Worm (Caenorhabditis elegans) whole organism, L2 larva: ENCODE measurements around the gene F29B9.8.

Experiments
- C34F6.9 ChIP-seq: fragments of 150-350 bp; optimal IDR thresholded peaks from 2 replicates; lab custom pipeline; 2014; ENCODE audit warnings: missing biosample characterization, missing genetic modification characterization
- F13H6.1 ChIP-seq: sonication (generic microtip); optimal IDR thresholded peaks from 2 replicates; lab custom pipeline; 2016; ENCODE audit warnings: missing genetic modification characterization, missing compliant biosample characterization
- R02D3.7 ChIP-seq: fragments of 150-350 bp; optimal IDR thresholded peaks from 2 replicates; lab custom pipeline; 2014; ENCODE audit warnings: missing biosample characterization, missing genetic modification characterization
- ZK546.5 ChIP-seq: sonication (generic microtip); optimal IDR thresholded peaks from 2 replicates; lab custom pipeline; 2017; ENCODE audit warnings: missing biosample characterization, missing genetic modification characterization
- alr-1 ChIP-seq: fragments of 150-350 bp; optimal IDR thresholded peaks from 2 replicates; lab custom pipeline; 2014; ENCODE audit warnings: missing biosample characterization, missing genetic modification characterization
- ama-1 ChIP-seq: fragments of 150-350 bp; optimal IDR thresholded peaks from 2 replicates; lab custom pipeline; 2018; ENCODE audit warnings: inconsistent platforms
- blmp-1 ChIP-seq: sonication (generic microtip); optimal IDR thresholded peaks from 2 replicates; lab custom pipeline; 2017; ENCODE audit warnings: missing genetic modification characterization, mild to moderate bottlenecking, missing compliant biosample characterization, antibody characterized with exemption, moderate library complexity; ENCODE audit not compliant: insufficient read depth
- ceh-16 ChIP-seq: fragments of 150-350 bp; optimal IDR thresholded peaks from 2 replicates; lab custom pipeline; 2014; ENCODE audit warnings: missing biosample characterization, missing genetic modification characterization
- ceh-82 ChIP-seq: fragments of 150-350 bp; optimal IDR thresholded peaks from 2 replicates; lab custom pipeline; 2014; ENCODE audit warnings: missing biosample characterization, missing genetic modification characterization
- dmd-4 ChIP-seq: sonication (generic microtip); optimal IDR thresholded peaks from 2 replicates; lab custom pipeline; 2017; ENCODE audit warnings: missing biosample characterization, missing genetic modification characterization
- egl-27 ChIP-seq: sonication (generic microtip); optimal IDR thresholded peaks from 3 replicates; lab custom pipeline; 2017; ENCODE audit warnings: missing biosample characterization, missing genetic modification reagents, missing genetic modification characterization
- elt-1 ChIP-seq: fragments of 150-350 bp; optimal IDR thresholded peaks from 2 replicates; lab custom pipeline; 2014; ENCODE audit warnings: missing biosample characterization, missing genetic modification characterization
- fos-1 ChIP-seq: fragments of 150-350 bp; optimal IDR thresholded peaks from 2 replicates; lab custom pipeline; 2014; ENCODE audit warnings: missing biosample characterization, missing genetic modification characterization
- lin-11 ChIP-seq: fragments of 150-350 bp; sonication (generic microtip); optimal IDR thresholded peaks from 2 replicates; lab custom pipeline; 2014; ENCODE audit warnings: missing biosample characterization, missing genetic modification characterization, inconsistent platforms, mixed read lengths
- lin-13 ChIP-seq: fragments of 150-350 bp; optimal IDR thresholded peaks from 2 replicates; lab custom pipeline; 2014; ENCODE audit warnings: missing biosample characterization, missing genetic modification reagents, missing genetic modification characterization
- lin-39 ChIP-seq: fragments of 150-350 bp; optimal IDR thresholded peaks from 2 replicates; lab custom pipeline; 2014; ENCODE audit warnings: missing biosample characterization, missing genetic modification reagents, missing genetic modification characterization
- lsy-2 ChIP-seq, 2 experiments: fragments of 150-350 bp in 1 of 2; sonication (generic microtip) in 1 of 2; optimal IDR thresholded peaks; 2 replicates each; lab custom pipeline; 2014 to 2017; ENCODE audit warnings: missing biosample characterization in 2 of 2, missing genetic modification characterization in 2 of 2
- mab-5 ChIP-seq: fragments of 150-350 bp; optimal IDR thresholded peaks from 2 replicates; lab custom pipeline; 2014; ENCODE audit warnings: missing biosample characterization, missing genetic modification characterization
- mbf-1 ChIP-seq: sonication (generic microtip); optimal IDR thresholded peaks from 2 replicates; lab custom pipeline; 2017; ENCODE audit warnings: missing biosample characterization, missing genetic modification characterization
- mdl-1 ChIP-seq, 2 experiments: fragments of 150-350 bp in 1 of 2; sonication (generic microtip) in 1 of 2; optimal IDR thresholded peaks; 2 replicates each; lab custom pipeline; 2017; ENCODE audit warnings: missing biosample characterization in 2 of 2, missing genetic modification characterization in 2 of 2
- nhr-10 ChIP-seq: sonication (generic microtip); optimal IDR thresholded peaks from 2 replicates; lab custom pipeline; 2017; ENCODE audit warnings: missing biosample characterization, missing genetic modification characterization
- nhr-11 ChIP-seq: fragments of 150-350 bp; optimal IDR thresholded peaks from 2 replicates; lab custom pipeline; 2014; ENCODE audit warnings: missing biosample characterization, missing genetic modification characterization
- nhr-12 ChIP-seq: fragments of 150-350 bp; optimal IDR thresholded peaks from 2 replicates; lab custom pipeline; 2014; ENCODE audit warnings: missing biosample characterization, missing genetic modification characterization
- nhr-129 ChIP-seq: fragments of 150-350 bp; optimal IDR thresholded peaks from 2 replicates; lab custom pipeline; 2014; ENCODE audit warnings: missing biosample characterization, missing genetic modification characterization
- nhr-21 ChIP-seq: fragments of 150-350 bp; optimal IDR thresholded peaks from 2 replicates; lab custom pipeline; 2014; ENCODE audit warnings: missing biosample characterization, missing genetic modification characterization
- nhr-23 ChIP-seq: fragments of 150-350 bp; optimal IDR thresholded peaks from 2 replicates; lab custom pipeline; 2014; ENCODE audit warnings: missing biosample characterization, missing genetic modification reagents, missing genetic modification characterization
- nhr-77 ChIP-seq: fragments of 150-350 bp; optimal IDR thresholded peaks from 2 replicates; lab custom pipeline; 2014; ENCODE audit warnings: missing biosample characterization, missing genetic modification characterization
- peb-1 ChIP-seq: fragments of 150-350 bp; optimal IDR thresholded peaks from 2 replicates; lab custom pipeline; 2014; ENCODE audit warnings: missing biosample characterization, missing genetic modification characterization
- sem-4 ChIP-seq: fragments of 150-350 bp; optimal IDR thresholded peaks from 2 replicates; lab custom pipeline; 2014; ENCODE audit warnings: missing biosample characterization, missing genetic modification reagents, missing genetic modification characterization
- skn-1 ChIP-seq: sonication (generic microtip); optimal IDR thresholded peaks from 2 replicates; lab custom pipeline; 2017; ENCODE audit warnings: missing biosample characterization, missing genetic modification characterization
- sma-3 ChIP-seq: sonication (generic microtip); optimal IDR thresholded peaks from 2 replicates; lab custom pipeline; 2016; ENCODE audit warnings: missing genetic modification reagents, missing genetic modification characterization, missing compliant biosample characterization
- sma-9 ChIP-seq, 2 experiments: fragments of 150-350 bp in 1 of 2; sonication (generic microtip) in 1 of 2; optimal IDR thresholded peaks; 2 replicates each; lab custom pipeline; 2014 to 2016; ENCODE audit warnings: missing genetic modification characterization in 2 of 2, mild to moderate bottlenecking in 1 of 2, missing biosample characterization in 1 of 2, missing compliant biosample characterization in 1 of 2, missing genetic modification reagents in 1 of 2, moderate library complexity in 1 of 2
- snpc-4 ChIP-seq: fragments of 150-350 bp; optimal IDR thresholded peaks from 2 replicates; lab custom pipeline; 2014; ENCODE audit warnings: missing biosample characterization, missing genetic modification characterization
- unc-39 ChIP-seq: fragments of 150-350 bp; optimal IDR thresholded peaks from 2 replicates; lab custom pipeline; 2014; ENCODE audit warnings: missing biosample characterization, missing genetic modification characterization
- unc-62 ChIP-seq: fragments of 150-350 bp; optimal IDR thresholded peaks from 2 replicates; lab custom pipeline; 2014; ENCODE audit warnings: missing biosample characterization, missing genetic modification reagents, missing genetic modification characterization
- ztf-1 ChIP-seq: fragments of 200-800 bp; sonication (Bioruptor generic); conservative IDR thresholded peaks from 2 replicates; pipeline ENCODE4 v1.3.6; 2022; ENCODE audit warnings: missing genetic modification characterization, missing compliant biosample characterization
- ztf-11 ChIP-seq: sonication (generic microtip); optimal IDR thresholded peaks from 2 replicates; lab custom pipeline; 2017; ENCODE audit warnings: missing biosample characterization, missing genetic modification characterization
- ztf-4 ChIP-seq: fragments of 150-350 bp; optimal IDR thresholded peaks from 2 replicates; lab custom pipeline; 2014; ENCODE audit warnings: missing biosample characterization, missing genetic modification characterization

F29B9.8 gene

DNA sequence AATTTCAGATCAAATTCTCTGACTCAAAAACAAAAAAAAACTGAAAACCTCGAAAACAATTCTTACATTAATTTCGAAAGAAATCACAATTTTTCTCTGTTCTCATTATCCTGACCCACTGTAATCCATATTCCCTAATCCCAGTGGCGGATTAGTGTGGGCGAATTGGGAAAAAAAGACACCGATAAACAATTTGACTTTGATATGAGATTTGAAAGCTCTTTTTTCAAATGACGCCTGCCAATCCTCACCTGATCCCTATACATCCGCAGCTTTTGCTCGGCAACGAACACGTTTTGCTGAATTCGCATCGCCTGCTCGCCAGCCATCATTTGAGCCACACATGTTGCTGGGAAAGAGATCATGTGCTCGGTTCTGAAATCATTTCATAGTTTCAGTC is 35.7 kb upstream of the F29B9.8 start:
- no peak for TF ChIP-seq ztf-1
- no peak for TF ChIP-seq ama-1
- TF ChIP-seq nhr-10 (tag; lab: Kevin White, UChicago), result no peak
- TF ChIP-seq lin-11 (tag; lab: Kevin White, UChicago), result no peak
- TF ChIP-seq dmd-4, result no peak
- no peak for TF ChIP-seq ztf-4 (tag; lab: Kevin White, UChicago)
- no peak for TF ChIP-seq peb-1 (tag; lab: Kevin White, UChicago)
- no peak for TF ChIP-seq lin-39 (tag; lab: Kevin White, UChicago)
- TF ChIP-seq lin-13 (GFP tag; lab: Kevin White, UChicago), result no peak
- TF ChIP-seq egl-27, result no peak
- TF ChIP-seq nhr-21 (tag; lab: Kevin White, UChicago), result no peak
- no peak for TF ChIP-seq mab-5 (tag; lab: Kevin White, UChicago)
- no peak for TF ChIP-seq fos-1 (tag; lab: Kevin White, UChicago)
- no peak for TF ChIP-seq alr-1 (tag; lab: Kevin White, UChicago)
- TF ChIP-seq nhr-77 (tag; lab: Kevin White, UChicago), result no peak
- TF ChIP-seq skn-1 (tag; lab: Kevin White, UChicago), result no peak

DNA sequence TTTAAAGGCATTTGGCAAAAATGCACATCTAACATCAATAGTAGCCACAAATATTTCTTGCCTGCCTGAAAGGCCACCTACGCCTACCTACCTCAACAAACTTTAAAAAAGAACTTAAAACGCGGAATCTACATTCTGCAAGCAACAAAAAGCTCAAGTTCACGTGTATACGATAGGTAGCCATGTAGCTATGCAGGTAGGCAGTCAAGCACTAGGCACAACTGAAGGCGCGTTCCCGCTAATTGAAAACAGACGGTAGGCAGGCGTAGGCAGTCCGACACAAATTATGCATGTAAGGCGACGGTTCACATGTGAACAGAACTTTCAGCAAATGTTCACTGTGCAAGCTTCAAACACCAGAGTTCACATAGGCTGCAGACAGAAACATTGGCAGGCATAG is 34.9 kb upstream of the F29B9.8 start:
- TF ChIP-seq lin-39 (tag; lab: Kevin White, UChicago) (no peak), R02D3.7 (no peak), nhr-12 (no peak), mdl-1 (tag; optimal IDR thresholded peaks at IDR 0.05; lab: Kevin White, UChicago) (no peak), lin-11 (tag; lab: Kevin White, UChicago) (no peak), nhr-77 (tag; lab: Kevin White, UChicago) (no peak), sma-3 (GFP tag; lab: Kevin White, UChicago) (no peak), nhr-10 (tag; lab: Kevin White, UChicago) (no peak), blmp-1 (tag; lab: Kevin White, UChicago) (no peak), sma-9 (GFP tag; optimal IDR thresholded peaks at IDR 0.05; lab: Kevin White, UChicago) (no peak), sma-9 (tag; optimal IDR thresholded peaks at IDR 0.05; lab: Kevin White, UChicago) (no peak), C34F6.9 (no peak), nhr-23 (tag; lab: Kevin White, UChicago) (no peak), mbf-1 (no peak), ztf-11 (tag; lab: Kevin White, UChicago) (no peak), F13H6.1 (tag; lab: Kevin White, UChicago) (no peak), fos-1 (tag; lab: Kevin White, UChicago) (no peak), alr-1 (tag; lab: Kevin White, UChicago) (no peak), sem-4 (tag; lab: Kevin White, UChicago) (no peak)

DNA sequence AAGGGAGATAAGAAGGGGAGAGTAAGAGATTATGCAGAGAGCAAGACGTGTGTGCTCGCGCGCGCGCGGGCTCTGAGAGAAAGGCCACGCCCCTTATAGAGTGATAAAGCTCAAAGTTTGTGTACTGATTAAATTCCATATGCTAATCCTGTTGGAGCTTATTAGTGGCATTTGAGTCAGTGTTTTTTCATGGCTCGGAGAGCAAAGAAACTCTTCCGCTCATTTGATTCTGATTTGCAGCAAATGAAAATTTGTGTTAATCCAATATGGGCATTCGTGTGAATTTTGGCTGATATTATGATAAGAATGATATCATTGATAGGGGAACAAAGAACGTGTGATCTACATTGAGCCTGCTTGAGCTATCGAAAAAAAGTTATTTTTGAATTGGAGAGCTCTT is 34.0 kb upstream of the F29B9.8 start:
- TF ChIP-seq lin-11 (tag; lab: Kevin White, UChicago) (peak; percentile 24), lsy-2 (tag; optimal IDR thresholded peaks at IDR 0.05; lab: Kevin White, UChicago) (no peak), elt-1 (tag; lab: Kevin White, UChicago) (no peak)

DNA sequence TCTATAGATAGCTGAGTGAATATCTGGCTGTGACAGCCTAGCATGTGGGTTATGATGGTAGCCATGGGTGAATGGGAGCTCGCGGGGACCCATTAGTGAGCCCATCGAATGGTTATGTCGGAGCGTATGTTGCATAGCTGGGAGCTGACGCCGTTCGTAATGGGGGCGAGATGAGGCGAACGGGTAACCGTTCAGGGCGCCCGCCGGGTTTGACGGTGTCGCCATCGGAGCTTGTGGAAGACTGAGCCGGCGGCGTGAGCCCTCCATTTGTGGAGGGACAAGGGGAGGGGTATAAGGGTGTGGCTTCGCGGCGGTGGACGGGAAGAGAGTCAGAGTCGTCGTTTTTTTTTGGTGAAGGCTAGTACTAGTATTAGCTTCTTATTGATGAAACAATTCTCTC is 23.6 kb upstream of the F29B9.8 start:
- TF ChIP-seq dmd-4 (no peak), lin-13 (GFP tag; lab: Kevin White, UChicago) (no peak), unc-62 (GFP tag; lab: Kevin White, UChicago) (no peak), ztf-4 (tag; lab: Kevin White, UChicago) (no peak), ama-1 (no peak), C34F6.9 (no peak), nhr-77 (tag; lab: Kevin White, UChicago) (no peak), alr-1 (tag; lab: Kevin White, UChicago) (no peak), mbf-1 (no peak), unc-39 (tag; lab: Kevin White, UChicago) (no peak), nhr-129 (tag; lab: Kevin White, UChicago) (no peak), nhr-11 (tag; lab: Kevin White, UChicago) (no peak), ceh-82 (tag; lab: Kevin White, UChicago) (no peak), ceh-16 (tag; lab: Kevin White, UChicago) (no peak), snpc-4 (tag; lab: Kevin White, UChicago) (no peak), ZK546.5 (tag; lab: Kevin White, UChicago) (no peak), skn-1 (tag; lab: Kevin White, UChicago) (no peak), mab-5 (tag; lab: Kevin White, UChicago) (no peak), blmp-1 (tag; lab: Kevin White, UChicago) (no peak), ztf-1 (no peak)
